Fruit fly (Drosophila melanogaster) whole organism, wandering third instar larva: ENCODE data around the gene Vajk3.
A peak's percentile ranks its signal among the peaks of the same experiment; 100 is the strongest.

ENCODE experiments used
- Abd-B ChIP-seq: fragments of >200 bp; optimal IDR thresholded peaks from 2 replicates; lab custom pipeline; 2017; ENCODE audit warnings: missing biosample characterization, missing genetic modification characterization
- CG32264 ChIP-seq: fragments of 200-800 bp; sonication (Bioruptor generic); optimal IDR thresholded peaks from 2 replicates; lab custom pipeline; 2016; ENCODE audit warnings: missing biosample characterization, missing genetic modification characterization
- CG9705 ChIP-seq: fragments of 200-800 bp; sonication (Bioruptor generic); optimal IDR thresholded peaks from 2 replicates; lab custom pipeline; 2018; ENCODE audit warnings: missing biosample characterization, mild to moderate bottlenecking, missing genetic modification characterization
- CrebA ChIP-seq: fragments of 200-800 bp; sonication (Bioruptor generic); optimal IDR thresholded peaks from 2 replicates; lab custom pipeline; 2016; ENCODE audit warnings: missing biosample characterization, mild to moderate bottlenecking, missing genetic modification characterization, borderline replicate concordance
- Dfd ChIP-seq: fragments of >200 bp; optimal IDR thresholded peaks from 2 replicates; lab custom pipeline; 2017; ENCODE audit warnings: missing biosample characterization, missing genetic modification characterization
- Dif ChIP-seq: fragments of 200-275, 200-300 bp; sonication (Bioruptor generic); optimal IDR thresholded peaks from 2 replicates; lab custom pipeline; 2018; ENCODE audit warnings: missing biosample characterization, missing genetic modification characterization; ENCODE audit not compliant: partially characterized antibody
- GATAd ChIP-seq: sonication (Bioruptor generic); optimal IDR thresholded peaks from 2 replicates; lab custom pipeline; 2016; ENCODE audit warnings: missing biosample characterization, missing genetic modification characterization
- HLH106 ChIP-seq: fragments of 200-800 bp; optimal IDR thresholded peaks from 3 replicates; lab custom pipeline; 2019; ENCODE audit warnings: missing biosample characterization, mild to moderate bottlenecking, missing genetic modification characterization, moderate library complexity
- Hnf4 ChIP-seq: fragments of 200-800 bp; sonication (Bioruptor generic); optimal IDR thresholded peaks from 2 replicates; lab custom pipeline; 2016; ENCODE audit warnings: missing biosample characterization, mild to moderate bottlenecking, missing genetic modification characterization
- Hr78 ChIP-seq: fragments of >200 bp; optimal IDR thresholded peaks from 2 replicates; lab custom pipeline; 2017; ENCODE audit warnings: missing biosample characterization, missing genetic modification characterization
- Hr83 ChIP-seq: fragments of 200-300 bp; sonication (Bioruptor generic); optimal IDR thresholded peaks from 2 replicates; lab custom pipeline; 2016; ENCODE audit warnings: missing biosample characterization, mild to moderate bottlenecking, missing genetic modification characterization, moderate library complexity; ENCODE audit not compliant: poor library complexity, severe bottlenecking
- Jra ChIP-seq: sonication (Bioruptor generic); optimal IDR thresholded peaks from 2 replicates; lab custom pipeline; 2016; ENCODE audit warnings: missing biosample characterization, missing genetic modification characterization
- Mio ChIP-seq: sonication (Bioruptor generic); optimal IDR thresholded peaks from 2 replicates; lab custom pipeline; 2016; ENCODE audit warnings: missing biosample characterization, missing genetic modification characterization
- Myc ChIP-seq: fragments of >200 bp; optimal IDR thresholded peaks from 2 replicates; lab custom pipeline; 2017
- N ChIP-seq: fragments of >200 bp; optimal IDR thresholded peaks from 2 replicates; lab custom pipeline; 2018; ENCODE audit warnings: missing biosample characterization, missing external identifiers, missing genetic modification characterization
- OdsH ChIP-seq: fragments of 200-800 bp; sonication (Bioruptor generic); optimal IDR thresholded peaks from 2 replicates; lab custom pipeline; 2016; ENCODE audit warnings: missing biosample characterization, mild to moderate bottlenecking, missing genetic modification characterization
- Rel ChIP-seq, 2 experiments: fragments of 200-800 bp; sonication (Bioruptor generic) in 1 of 2; optimal IDR thresholded peaks; 2 replicates in 1 of 2; 3 replicates in 1 of 2; lab custom pipeline; 2016 to 2019; ENCODE audit warnings: mild to moderate bottlenecking in 2 of 2, missing biosample characterization in 2 of 2, missing genetic modification characterization in 2 of 2, moderate library complexity in 1 of 2
- Sp1 ChIP-seq: fragments of 200-800 bp; sonication (Bioruptor generic); optimal IDR thresholded peaks from 3 replicates; lab custom pipeline; 2019; ENCODE audit warnings: missing biosample characterization, mild to moderate bottlenecking, missing genetic modification characterization, moderate library complexity
- Vsx2 ChIP-seq: fragments of 200-300, 225-300 bp; sonication (Bioruptor generic); optimal IDR thresholded peaks from 2 replicates; lab custom pipeline; 2018; ENCODE audit warnings: missing biosample characterization, missing genetic modification characterization; ENCODE audit not compliant: partially characterized antibody
- br ChIP-seq: fragments of 200-800 bp; sonication (Bioruptor generic); optimal IDR thresholded peaks from 2 replicates; lab custom pipeline; 2016; ENCODE audit warnings: missing biosample characterization, missing genetic modification characterization
- brk ChIP-seq: fragments of 200-800 bp; sonication (Bioruptor generic); optimal IDR thresholded peaks from 2 replicates; lab custom pipeline; 2016; ENCODE audit warnings: missing biosample characterization, mild to moderate bottlenecking, missing genetic modification characterization
- dl ChIP-seq, 2 experiments: fragments of 175-275, 200-275 bp in 1 of 2; fragments of 200-275 bp in 1 of 2; sonication (Bioruptor generic); optimal IDR thresholded peaks; lab custom pipeline; 2018; ENCODE audit warnings: mild to moderate bottlenecking in 2 of 2, missing biosample characterization in 2 of 2, missing genetic modification characterization in 2 of 2, moderate library complexity in 2 of 2; ENCODE audit not compliant: partially characterized antibody in 2 of 2, insufficient read depth in 1 of 2
- dmrt93B ChIP-seq: fragments of 200-800 bp; sonication (Bioruptor generic); optimal IDR thresholded peaks from 2 replicates; lab custom pipeline; 2018; ENCODE audit warnings: missing biosample characterization, mild to moderate bottlenecking, missing genetic modification characterization
- dsf ChIP-seq: sonication (Bioruptor generic); optimal IDR thresholded peaks from 2 replicates; lab custom pipeline; 2016; ENCODE audit warnings: missing biosample characterization, missing genetic modification characterization, borderline replicate concordance
- ey ChIP-seq: fragments of 200-800 bp; sonication (Bioruptor generic); optimal IDR thresholded peaks from 2 replicates; lab custom pipeline; 2016; ENCODE audit warnings: missing biosample characterization, missing genetic modification characterization
- foxo ChIP-seq, 2 experiments: fragments of 200-800 bp; sonication (Bioruptor generic); optimal IDR thresholded peaks; 2 replicates in 1 of 2; 3 replicates in 1 of 2; lab custom pipeline; 2016 to 2017; ENCODE audit warnings: missing biosample characterization in 2 of 2, missing genetic modification characterization in 2 of 2
- fru ChIP-seq: fragments of 200-800 bp; sonication (Bioruptor generic); optimal IDR thresholded peaks from 3 replicates; lab custom pipeline; 2016; ENCODE audit warnings: missing biosample characterization, mild to moderate bottlenecking, missing genetic modification characterization
- h ChIP-seq: fragments of 200-800 bp; sonication (Bioruptor generic); optimal IDR thresholded peaks from 3 replicates; lab custom pipeline; 2016; ENCODE audit warnings: missing biosample characterization, mild to moderate bottlenecking, missing genetic modification characterization
- jim ChIP-seq: fragments of 175-275, 200-325 bp; sonication (Bioruptor generic); optimal IDR thresholded peaks from 2 replicates; lab custom pipeline; 2016; ENCODE audit warnings: missing biosample characterization, mild to moderate bottlenecking, missing genetic modification characterization
- lola ChIP-seq: fragments of >200 bp; optimal IDR thresholded peaks from 2 replicates; lab custom pipeline; 2017; ENCODE audit warnings: missing biosample characterization, missing genetic modification characterization
- pan ChIP-seq: fragments of >200 bp; optimal IDR thresholded peaks from 2 replicates; lab custom pipeline; 2017
- psq ChIP-seq: fragments of 200-800 bp; sonication (Bioruptor generic); optimal IDR thresholded peaks from 3 replicates; lab custom pipeline; 2017; ENCODE audit warnings: missing biosample characterization, mild to moderate bottlenecking, missing genetic modification characterization, moderate library complexity
- rgr ChIP-seq: fragments of 200-800 bp; sonication (Bioruptor generic); optimal IDR thresholded peaks from 3 replicates; lab custom pipeline; 2016; ENCODE audit warnings: missing biosample characterization, mild to moderate bottlenecking, missing genetic modification characterization
- sage ChIP-seq: fragments of 200-800 bp; sonication (Bioruptor generic); optimal IDR thresholded peaks from 2 replicates; lab custom pipeline; 2016; ENCODE audit warnings: missing biosample characterization, mild to moderate bottlenecking, missing genetic modification characterization
- sv ChIP-seq: fragments of 200-800 bp; sonication (Bioruptor generic); optimal IDR thresholded peaks from 3 replicates; lab custom pipeline; 2016; ENCODE audit warnings: missing biosample characterization, missing genetic modification characterization
- tai ChIP-seq: sonication (Bioruptor generic); optimal IDR thresholded peaks from 2 replicates; lab custom pipeline; 2016; ENCODE audit warnings: missing biosample characterization, missing genetic modification characterization
- usp ChIP-seq: fragments of >200 bp; optimal IDR thresholded peaks from 2 replicates; lab custom pipeline; 2017; ENCODE audit warnings: missing biosample characterization, missing genetic modification characterization
- woc ChIP-seq: sonication (Bioruptor generic); optimal IDR thresholded peaks from 2 replicates; lab custom pipeline; 2016; ENCODE audit warnings: missing biosample characterization, mild to moderate bottlenecking, missing genetic modification characterization

Gene Vajk3

DNA sequence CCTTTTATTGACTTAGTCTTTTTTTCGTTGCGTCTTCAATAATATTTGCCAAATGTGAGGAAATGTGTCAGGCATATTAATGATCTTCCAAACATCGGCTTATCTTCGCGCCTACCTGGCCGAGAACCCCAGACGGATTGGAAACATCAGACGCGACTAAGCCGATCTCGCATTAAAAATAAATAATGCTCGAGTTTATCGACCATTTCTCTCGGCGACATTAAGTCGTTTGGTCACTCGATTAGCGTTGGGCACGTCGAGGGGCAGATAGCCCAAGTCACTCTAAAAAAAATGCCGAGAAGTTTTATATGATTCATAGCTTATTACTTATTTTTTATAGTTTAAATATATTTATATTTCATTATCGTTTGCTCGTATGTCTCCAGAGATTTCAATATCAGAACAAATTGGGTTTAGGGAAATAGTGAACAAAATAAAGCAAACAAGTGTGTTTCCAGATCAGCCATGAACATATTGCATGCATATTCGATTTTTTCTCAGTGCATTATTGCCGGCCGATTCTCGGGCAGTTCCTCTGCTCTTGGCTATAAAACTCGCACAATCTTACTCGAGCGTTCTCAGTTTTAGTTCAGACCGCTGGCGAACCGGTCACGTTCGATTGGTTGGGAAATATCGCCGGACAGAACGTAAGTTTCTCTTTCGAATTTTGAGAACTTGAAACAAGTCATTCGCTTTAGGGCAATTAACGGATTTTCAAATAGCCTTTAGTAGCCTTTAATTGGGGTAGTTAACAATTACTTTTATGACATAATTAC lies 42.0 kb downstream of the Vajk3 start, which contains the start of gene Ance:
TSS of gene Ance (plus strand) at position 574 of the 776 bp plus-strand sequence.
- TF ChIP-seq Abd-B (GFP tag; lab: Kevin White, UChicago) (no peak), Sp1 (GFP tag; lab: Kevin White, UChicago) (no peak), sage (GFP tag; lab: Kevin White, UChicago) (no peak), lola (GFP tag; lab: Kevin White, UChicago) (no peak), Vsx2 (GFP tag; lab: Kevin White, UChicago) (peak; percentile 27), N (GFP tag; lab: Kevin White, UChicago) (no peak), OdsH (GFP tag; lab: Kevin White, UChicago) (peak; percentile 39), woc (GFP tag; lab: Kevin White, UChicago) (peak; percentile 17), Dfd (no peak), rgr (GFP tag; lab: Kevin White, UChicago) (peak; percentile 55), CrebA (GFP tag; lab: Kevin White, UChicago) (no peak), br (GFP tag; lab: Kevin White, UChicago) (peak; percentile 55), Dif (GFP tag; lab: Kevin White, UChicago) (peak; percentile 25), Hr83 (GFP tag; lab: Kevin White, UChicago) (peak; percentile 53), pan (lab: Kevin White, UChicago) (no peak), GATAd (GFP tag; lab: Kevin White, UChicago) (no peak), usp (GFP tag; lab: Kevin White, UChicago) (no peak), CG9705 (GFP tag; lab: Kevin White, UChicago) (peak; percentile 8), CG32264 (GFP tag; lab: Kevin White, UChicago) (no peak), Mio (no peak), Rel (GFP tag; optimal IDR thresholded peaks at IDR 0.05; lab: Kevin White, UChicago) (no peak), Rel (tag; optimal IDR thresholded peaks at IDR 0.05; lab: Kevin White, UChicago) (peak; percentile 12), tai (GFP tag; lab: Kevin White, UChicago) (no peak), Myc (lab: Kevin White, UChicago) (no peak), sv (GFP tag; lab: Kevin White, UChicago) (peak; percentile 20), Hnf4 (GFP tag; lab: Kevin White, UChicago) (peak; percentile 22), dmrt93B (GFP tag; lab: Kevin White, UChicago) (no peak), dl (GFP tag; optimal IDR thresholded peaks at IDR 0.05; lab: Kevin White, UChicago; ENCODE audit: insufficient read depth in 1 of 2, partially characterized antibody in 2 of 2) (no peak), Jra (GFP tag; lab: Kevin White, UChicago) (no peak), jim (GFP tag; lab: Kevin White, UChicago) (no peak), fru (peak; percentile 76), ey (GFP tag; lab: Kevin White, UChicago) (peak; percentile 17), psq (GFP tag; lab: Kevin White, UChicago) (peak; percentile 37), HLH106 (tag; lab: Kevin White, UChicago) (peak; percentile 71), foxo (GFP tag; optimal IDR thresholded peaks at IDR 0.05; lab: Kevin White, UChicago) (peak in 1 of 2 experiments; percentile 68), Hr78 (GFP tag; lab: Kevin White, UChicago) (no peak), brk (GFP tag; lab: Kevin White, UChicago) (no peak), dsf (GFP tag; lab: Kevin White, UChicago) (no peak), h (peak; percentile 57)

DNA sequence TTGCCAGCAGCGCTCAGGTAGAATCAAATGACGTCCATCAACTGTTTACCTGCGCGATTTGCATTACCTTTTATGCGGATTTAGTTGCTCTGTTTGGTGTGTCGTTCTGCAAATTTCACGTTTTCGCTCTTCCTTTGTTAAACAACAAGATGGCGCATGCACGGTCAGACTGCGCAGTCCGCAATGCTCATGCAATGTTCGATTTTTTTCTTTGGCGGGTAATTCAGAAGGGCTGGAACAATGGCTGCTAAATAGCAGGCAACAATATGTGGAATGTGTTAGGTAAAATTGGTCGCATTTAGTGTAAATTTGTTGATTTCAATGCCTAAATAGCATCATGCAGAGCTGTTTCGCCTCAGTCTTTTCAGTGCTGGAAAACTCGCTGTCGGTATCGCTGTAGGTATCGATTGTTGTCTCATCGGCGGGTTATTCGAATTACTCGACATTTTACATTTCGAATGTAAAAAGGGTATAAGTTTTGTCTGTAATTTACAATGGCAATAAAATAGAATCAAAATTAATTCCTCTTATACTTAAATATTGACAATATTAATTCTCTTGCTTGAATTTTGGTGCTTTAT lies 42.9 kb downstream of the Vajk3 start, which contains the start of gene Smg5:
TSS of gene Smg5 (minus strand) at position 331 of the 581 bp plus-strand sequence.
- TF ChIP-seq Hr78 (GFP tag; lab: Kevin White, UChicago), result no peak
- peak; percentile 1 for TF ChIP-seq sage (GFP tag; lab: Kevin White, UChicago)
- peak; percentile 82 for TF ChIP-seq psq (GFP tag; lab: Kevin White, UChicago)
- TF ChIP-seq GATAd (GFP tag; lab: Kevin White, UChicago), result peak; percentile 46
- TF ChIP-seq rgr (GFP tag; lab: Kevin White, UChicago), result peak; percentile 89
- TF ChIP-seq dmrt93B (GFP tag; lab: Kevin White, UChicago), result peak; percentile 68
- no peak for TF ChIP-seq Rel (GFP tag; optimal IDR thresholded peaks at IDR 0.05; lab: Kevin White, UChicago)
- TF ChIP-seq Rel (tag; optimal IDR thresholded peaks at IDR 0.05; lab: Kevin White, UChicago), result peak; percentile 23
- peak; percentile 83 for TF ChIP-seq Hnf4 (GFP tag; lab: Kevin White, UChicago)
- no peak for TF ChIP-seq Dfd
- TF ChIP-seq CG9705 (GFP tag; lab: Kevin White, UChicago), result peak; percentile 78
- peak; percentile 34 for TF ChIP-seq dsf (GFP tag; lab: Kevin White, UChicago)
- no peak for TF ChIP-seq lola (GFP tag; lab: Kevin White, UChicago)
- TF ChIP-seq sv (GFP tag; lab: Kevin White, UChicago), result peak; percentile 96
- TF ChIP-seq pan (lab: Kevin White, UChicago), result no peak
- no peak for TF ChIP-seq usp (GFP tag; lab: Kevin White, UChicago)
- peak; percentile 85 for TF ChIP-seq br (GFP tag; lab: Kevin White, UChicago)
- no peak for TF ChIP-seq brk (GFP tag; lab: Kevin White, UChicago)
- no peak for TF ChIP-seq Mio
- no peak for TF ChIP-seq CrebA (GFP tag; lab: Kevin White, UChicago)
- peak; percentile 69 for TF ChIP-seq OdsH (GFP tag; lab: Kevin White, UChicago)
- TF ChIP-seq jim (GFP tag; lab: Kevin White, UChicago), result no peak
- peak; percentile 57 for TF ChIP-seq CG32264 (GFP tag; lab: Kevin White, UChicago)
- peak; percentile 85 for TF ChIP-seq ey (GFP tag; lab: Kevin White, UChicago)
- no peak for TF ChIP-seq Abd-B (GFP tag; lab: Kevin White, UChicago)
- peak; percentile 61 for TF ChIP-seq Hr83 (GFP tag; lab: Kevin White, UChicago)
- peak; percentile 62 for TF ChIP-seq Sp1 (GFP tag; lab: Kevin White, UChicago)
- TF ChIP-seq Myc (lab: Kevin White, UChicago), result peak; percentile 76
- TF ChIP-seq Vsx2 (GFP tag; lab: Kevin White, UChicago), result peak; percentile 100
- TF ChIP-seq h, result peak; percentile 88
- peak; percentile 58 to 89 for TF ChIP-seq foxo (GFP tag; optimal IDR thresholded peaks at IDR 0.05; lab: Kevin White, UChicago)
- TF ChIP-seq tai (GFP tag; lab: Kevin White, UChicago), result no peak
- TF ChIP-seq Dif (GFP tag; lab: Kevin White, UChicago), result peak; percentile 100
- peak; percentile 78 for TF ChIP-seq HLH106 (tag; lab: Kevin White, UChicago)
- peak; percentile 74 for TF ChIP-seq Jra (GFP tag; lab: Kevin White, UChicago)
